Fruit fly (Drosophila melanogaster): ENCODE measurements around the gene Rpt3.

DNA sequence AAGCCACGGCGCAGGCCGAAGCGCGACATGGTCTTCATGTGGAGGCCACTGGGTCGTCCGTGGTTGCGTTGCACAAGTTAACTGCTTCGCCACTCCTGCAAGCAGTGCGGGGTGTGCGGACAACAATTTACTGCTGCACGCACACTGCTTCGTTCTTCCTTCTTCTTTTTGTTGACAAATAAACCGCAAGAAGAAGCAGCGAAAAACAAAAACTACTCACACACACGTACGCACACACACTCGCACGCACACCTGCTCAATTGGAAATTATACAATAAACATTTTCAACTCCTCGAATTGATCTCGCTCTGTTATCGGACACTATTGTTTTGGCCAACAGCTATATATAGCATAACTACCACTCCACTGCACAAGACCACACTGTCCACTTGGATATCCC, 1.3 kb upstream of the Rpt3 start:
- TF ChIP-seq fd96Ca (GFP tag; IDR thresholded peaks at IDR 0.05) (no peak), CG8301 (tag; optimal IDR thresholded peaks at IDR 0.05) (no peak), CG17806 (tag; optimal IDR thresholded peaks at IDR 0.05) (no peak), CG4496 (GFP tag; IDR thresholded peaks at IDR 0.05) (0 out of 3 replicates have a peak, but pooled peaks have one; percentile 20), CG10348 (GFP tag; IDR thresholded peaks at IDR 0.05) (no peak), CG13204 (GFP tag; optimal IDR thresholded peaks at IDR 0.05) (no peak)

Measured in whole organism, pupa.